Fruit fly (Drosophila melanogaster): ENCODE data around the gene HisRS.

DNA sequence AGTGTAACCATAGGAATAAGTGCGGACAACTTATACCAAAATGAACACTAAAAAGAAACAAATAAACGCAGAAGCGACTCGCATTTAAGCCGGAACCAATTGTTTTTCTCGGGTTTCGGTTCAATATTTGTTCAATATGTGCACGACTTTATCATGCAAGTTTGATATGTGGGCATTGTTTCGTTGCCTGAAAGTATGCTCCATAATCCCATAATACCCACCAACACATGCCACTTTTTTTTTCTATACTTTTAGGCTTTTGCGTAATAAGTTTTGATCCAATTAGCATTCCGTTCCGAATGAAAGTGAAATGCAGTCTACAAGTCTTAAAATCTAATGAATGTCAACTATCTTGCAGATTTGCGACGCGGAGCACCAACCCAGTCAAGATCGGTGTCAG is 5.1 kb downstream of the HisRS start:
- TF ChIP-seq CG15710 (tag; optimal IDR thresholded peaks at IDR 0.05), result no peak
- no peak for TF ChIP-seq CG12605 (GFP tag; IDR thresholded peaks at IDR 0.05)
- TF ChIP-seq Snoo (tag; optimal IDR thresholded peaks at IDR 0.05), result no peak
- TF ChIP-seq fd96Ca (GFP tag; IDR thresholded peaks at IDR 0.05), result no peak
- TF ChIP-seq CG34367 (tag; optimal IDR thresholded peaks at IDR 0.05), result no peak
- no peak for TF ChIP-seq Pif1A (GFP tag; optimal IDR thresholded peaks at IDR 0.05)
- TF ChIP-seq CG8301 (tag; optimal IDR thresholded peaks at IDR 0.05), result no peak
- TF ChIP-seq gl (tag; optimal IDR thresholded peaks at IDR 0.05), result no peak
- no peak for TF ChIP-seq CG8159 (tag; optimal IDR thresholded peaks at IDR 0.05)
- TF ChIP-seq CG14655 (GFP tag; optimal IDR thresholded peaks at IDR 0.05), result no peak
- no peak for TF ChIP-seq CG10348 (GFP tag; IDR thresholded peaks at IDR 0.05)

All from whole organism, pupa.